Fruit fly (Drosophila melanogaster) whole organism, adult: ENCODE measurements around the gene mRpL51.

Experiments used
- CG11617 ChIP-seq: fragments of 200-800 bp; sonication (Bioruptor generic); optimal IDR thresholded peaks from 2 replicates; lab custom pipeline; 2017; ENCODE audit warnings: mild to moderate bottlenecking, missing biosample characterization, missing genetic modification reagents, missing genetic modification characterization
- CG12768 ChIP-seq: fragments of 200-800 bp; sonication (Bioruptor generic); optimal IDR thresholded peaks from 2 replicates; lab custom pipeline; 2017; ENCODE audit warnings: missing biosample characterization, missing genetic modification characterization, mild to moderate bottlenecking, moderate library complexity, missing genetic modification reagents
- CG14711 ChIP-seq: fragments of 200-800 bp; sonication (Bioruptor generic); optimal IDR thresholded peaks from 2 replicates; lab custom pipeline; 2018; ENCODE audit warnings: missing biosample characterization, mild to moderate bottlenecking, missing genetic modification characterization, moderate library complexity
- CG1620 ChIP-seq: fragments of 200-800 bp; sonication (Bioruptor generic); optimal IDR thresholded peaks from 2 replicates; lab custom pipeline; 2016; ENCODE audit warnings: missing biosample characterization, missing genetic modification characterization
- CG33017 ChIP-seq: fragments of 200-800 bp; sonication (Bioruptor generic); optimal IDR thresholded peaks from 2 replicates; lab custom pipeline; 2018; ENCODE audit warnings: missing biosample characterization, mild to moderate bottlenecking, missing genetic modification characterization, moderate library complexity
- CG5204 ChIP-seq: fragments of 200-800 bp; sonication (Bioruptor generic); optimal IDR thresholded peaks from 2 replicates; lab custom pipeline; 2016; ENCODE audit warnings: missing biosample characterization, missing genetic modification characterization
- CG7045 ChIP-seq: fragments of 200-800 bp; sonication (Bioruptor generic); optimal IDR thresholded peaks from 2 replicates; lab custom pipeline; 2017; ENCODE audit warnings: missing biosample characterization, mild to moderate bottlenecking, missing genetic modification characterization
- CG7101 ChIP-seq: fragments of 200-800 bp; sonication (Bioruptor generic); optimal IDR thresholded peaks from 2 replicates; lab custom pipeline; 2018; ENCODE audit warnings: missing biosample characterization, mild to moderate bottlenecking, missing genetic modification characterization, moderate library complexity
- Clk ChIP-seq: fragments of 200-800 bp; sonication (Bioruptor generic); optimal IDR thresholded peaks from 2 replicates; lab custom pipeline; 2017; ENCODE audit warnings: missing biosample characterization, missing genetic modification characterization
- Crg-1 ChIP-seq: fragments of 200-800 bp; sonication (Bioruptor generic); optimal IDR thresholded peaks from 2 replicates; lab custom pipeline; 2016; ENCODE audit warnings: missing biosample characterization, missing genetic modification characterization
- Hr96 ChIP-seq: fragments of 200-800 bp; sonication (Bioruptor generic); optimal IDR thresholded peaks from 2 replicates; lab custom pipeline; 2016; ENCODE audit warnings: missing biosample characterization, missing genetic modification characterization
- Mnt ChIP-seq: fragments of 200-800 bp; sonication (Bioruptor generic); optimal IDR thresholded peaks from 2 replicates; lab custom pipeline; 2016; ENCODE audit warnings: missing biosample characterization, mild to moderate bottlenecking, missing genetic modification characterization
- bab1 ChIP-seq: fragments of 200-800 bp; sonication (Bioruptor generic); optimal IDR thresholded peaks from 3 replicates; lab custom pipeline; 2019; ENCODE audit warnings: missing biosample characterization, mild to moderate bottlenecking, missing genetic modification characterization, moderate library complexity
- cic ChIP-seq: fragments of 200-800 bp; sonication (Bioruptor generic); optimal IDR thresholded peaks from 2 replicates; lab custom pipeline; 2017; ENCODE audit warnings: missing biosample characterization, mild to moderate bottlenecking, missing genetic modification characterization, moderate library complexity
- cnc ChIP-seq, 2 experiments: fragments of >200 bp; optimal IDR thresholded peaks; 2 replicates each; lab custom pipeline; 2017
- kay ChIP-seq: fragments of 200-800 bp; sonication (Bioruptor generic); peaks from one replicate; lab custom pipeline; 2016; ENCODE audit warnings: missing biosample characterization, missing genetic modification characterization, borderline replicate concordance
- ovo ChIP-seq: fragments of 200-800 bp; sonication (Bioruptor generic); optimal IDR thresholded peaks from 2 replicates; lab custom pipeline; 2016; ENCODE audit warnings: missing biosample characterization, missing genetic modification characterization
- pad ChIP-seq: fragments of 200-800 bp; sonication (Bioruptor generic); optimal IDR thresholded peaks from 3 replicates; lab custom pipeline; 2017; ENCODE audit warnings: missing biosample characterization, missing genetic modification characterization, mild to moderate bottlenecking, moderate library complexity, missing genetic modification reagents
- tj ChIP-seq: fragments of 200-800 bp; sonication (Bioruptor generic); optimal IDR thresholded peaks from 3 replicates; lab custom pipeline; 2017; ENCODE audit warnings: missing biosample characterization, mild to moderate bottlenecking, missing genetic modification characterization, moderate library complexity
- toe ChIP-seq: fragments of 200-800 bp; sonication (Bioruptor generic); optimal IDR thresholded peaks from 2 replicates; lab custom pipeline; 2016; ENCODE audit warnings: missing biosample characterization, missing genetic modification characterization

Gene mRpL51

DNA sequence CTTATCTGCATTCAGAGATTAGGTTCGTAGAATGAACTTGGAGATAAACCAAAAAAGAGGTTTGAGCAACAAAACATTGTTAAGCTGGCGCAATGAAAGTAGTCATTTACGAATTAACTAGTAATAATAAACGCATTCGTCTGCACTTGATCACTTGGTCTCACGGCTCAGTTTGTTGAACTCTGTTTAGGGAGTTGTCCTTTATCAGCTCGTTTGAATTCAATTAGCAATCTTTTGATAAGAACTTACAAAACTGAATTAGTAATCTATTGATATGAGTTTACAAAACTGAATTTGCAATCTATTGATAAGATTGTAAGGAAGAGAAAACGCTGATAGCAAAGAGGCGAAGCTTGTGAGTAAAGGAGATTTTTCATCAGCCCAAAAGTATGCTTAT, 16.9 kb upstream of the mRpL51 start:
- peak; percentile 70 for TF ChIP-seq kay
- no peak for TF ChIP-seq ovo

DNA sequence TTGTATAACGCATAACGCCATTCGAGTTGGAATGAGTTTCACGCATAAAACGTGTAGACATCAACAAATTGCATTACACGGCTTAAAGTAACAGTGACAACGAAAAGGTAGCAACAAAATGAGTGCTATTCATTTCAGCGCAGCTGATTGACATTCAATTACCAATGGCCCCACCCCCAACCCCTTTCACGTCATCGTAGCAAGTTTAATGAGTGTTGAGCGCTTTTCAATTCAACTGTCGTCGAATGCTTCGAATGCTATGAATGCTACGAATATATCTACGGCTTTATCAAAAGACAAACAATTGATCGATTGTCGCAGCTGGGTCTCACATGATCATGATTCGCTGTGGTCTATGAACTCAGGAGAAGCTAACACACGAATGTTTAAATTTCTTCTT, 16.5 kb upstream of the mRpL51 start:
- no peak for TF ChIP-seq kay
- TF ChIP-seq Clk (GFP tag; lab: Kevin White, UChicago) = no peak
- TF ChIP-seq Crg-1 = no peak
- TF ChIP-seq Hr96 (GFP tag; lab: Kevin White, UChicago) = no peak
- TF ChIP-seq CG7101 (tag; lab: Kevin White, UChicago) = no peak
- TF ChIP-seq CG5204 (GFP tag; lab: Kevin White, UChicago) = no peak
- no peak for TF ChIP-seq toe
- no peak for TF ChIP-seq ovo
- TF ChIP-seq CG7045 (GFP tag; lab: Kevin White, UChicago) = no peak
- no peak for TF ChIP-seq tj (GFP tag; lab: Kevin White, UChicago)
- no peak for TF ChIP-seq CG12768 (GFP tag; lab: Kevin White, UChicago)
- no peak for TF ChIP-seq CG11617 (GFP tag; lab: Kevin White, UChicago)
- TF ChIP-seq cnc (optimal IDR thresholded peaks at IDR 0.05; lab: Kevin White, UChicago) = no peak
- no peak for TF ChIP-seq cic (GFP tag; lab: Kevin White, UChicago)

DNA sequence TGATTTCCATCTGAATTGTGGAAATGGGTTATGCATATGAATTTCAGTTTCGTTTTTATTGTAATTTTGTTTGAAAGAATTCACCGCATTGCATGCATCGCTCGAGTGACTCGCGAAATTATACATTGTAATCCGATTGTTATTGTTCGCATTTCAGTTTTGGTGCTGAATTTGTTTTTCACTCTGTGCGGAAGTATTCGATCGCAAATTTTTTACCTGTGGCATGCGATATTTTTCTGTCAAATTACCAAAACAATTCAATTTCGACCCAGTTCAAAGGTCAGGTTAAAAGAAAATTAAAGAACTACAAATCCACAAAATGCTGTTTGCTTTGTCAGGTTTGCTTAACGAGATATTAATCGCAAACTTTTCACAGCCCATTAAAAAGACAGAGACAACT, 15.6 kb upstream of the mRpL51 start:
- TF ChIP-seq CG12768 (GFP tag; lab: Kevin White, UChicago) = no peak
- no peak for TF ChIP-seq CG7045 (GFP tag; lab: Kevin White, UChicago)
- TF ChIP-seq tj (GFP tag; lab: Kevin White, UChicago) = peak; percentile 92

DNA sequence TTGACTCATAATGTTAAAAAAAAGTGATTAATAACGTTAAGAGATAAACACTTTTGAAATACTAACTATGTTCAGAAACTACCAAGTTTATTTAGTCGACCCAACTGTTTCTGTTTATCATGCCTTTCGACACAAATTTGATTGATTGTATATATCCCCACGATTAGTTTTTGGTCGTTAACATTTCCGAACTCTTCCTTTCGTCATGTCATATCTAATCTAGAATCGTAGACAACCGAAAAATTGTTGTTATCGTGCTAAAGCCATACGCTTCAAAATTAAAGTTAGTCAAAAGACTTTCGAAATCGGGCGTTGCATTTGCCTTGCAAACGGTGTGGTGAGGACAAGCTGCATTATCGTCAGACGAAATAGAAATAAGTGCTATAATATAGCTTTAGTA, 13.0 kb upstream of the mRpL51 start:
- TF ChIP-seq ovo (no peak), CG7045 (GFP tag; lab: Kevin White, UChicago) (no peak), CG1620 (GFP tag; lab: Kevin White, UChicago) (no peak), cic (GFP tag; lab: Kevin White, UChicago) (no peak), Crg-1 (no peak), Hr96 (GFP tag; lab: Kevin White, UChicago) (no peak), bab1 (GFP tag; lab: Kevin White, UChicago) (no peak), pad (no peak), toe (no peak), CG5204 (GFP tag; lab: Kevin White, UChicago) (no peak), CG14711 (tag; lab: Kevin White, UChicago) (no peak), kay (no peak), CG33017 (tag; lab: Kevin White, UChicago) (no peak), CG7101 (tag; lab: Kevin White, UChicago) (no peak), tj (GFP tag; lab: Kevin White, UChicago) (no peak), CG12768 (GFP tag; lab: Kevin White, UChicago) (no peak), CG11617 (GFP tag; lab: Kevin White, UChicago) (no peak), Mnt (GFP tag; lab: Kevin White, UChicago) (no peak), Clk (GFP tag; lab: Kevin White, UChicago) (no peak), cnc (optimal IDR thresholded peaks at IDR 0.05; lab: Kevin White, UChicago) (no peak)

DNA sequence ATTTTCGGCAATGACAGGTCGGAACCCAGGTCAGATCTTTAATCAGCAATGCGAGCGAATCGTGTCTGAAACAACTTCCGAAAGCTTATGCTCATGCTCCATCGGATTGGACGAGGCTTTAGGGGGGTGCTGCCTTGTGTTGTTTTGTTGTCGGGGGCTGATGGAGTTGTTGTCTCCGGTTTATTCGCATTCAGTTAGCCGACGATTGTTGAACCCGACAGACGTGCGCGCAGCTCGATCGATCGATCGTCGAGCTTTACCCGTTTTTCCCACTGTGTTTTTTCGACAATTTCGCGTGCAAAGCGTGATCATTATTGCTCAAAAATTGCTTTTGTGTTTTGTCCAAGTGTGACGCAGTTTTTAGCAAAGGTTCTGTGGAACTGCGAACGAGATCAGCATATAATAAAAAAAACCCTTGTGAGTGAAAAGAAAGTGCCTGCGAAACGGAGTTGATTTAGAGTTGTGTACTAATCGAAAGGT, 11.8 kb upstream of the mRpL51 start, which contains the start of gene CG17834:
Gene CG17834 (plus strand): TSS at position 191 of the 480 bp plus-strand sequence.
- TF ChIP-seq CG7101 (tag; lab: Kevin White, UChicago) (no peak), CG14711 (tag; lab: Kevin White, UChicago) (no peak), CG11617 (GFP tag; lab: Kevin White, UChicago) (no peak), Mnt (GFP tag; lab: Kevin White, UChicago) (peak; percentile 9), cic (GFP tag; lab: Kevin White, UChicago) (no peak), Clk (GFP tag; lab: Kevin White, UChicago) (no peak), Hr96 (GFP tag; lab: Kevin White, UChicago) (no peak), tj (GFP tag; lab: Kevin White, UChicago) (peak; percentile 68), toe (no peak), Crg-1 (peak; percentile 35), CG33017 (tag; lab: Kevin White, UChicago) (no peak), CG5204 (GFP tag; lab: Kevin White, UChicago) (no peak), bab1 (GFP tag; lab: Kevin White, UChicago) (no peak), ovo (no peak)

DNA sequence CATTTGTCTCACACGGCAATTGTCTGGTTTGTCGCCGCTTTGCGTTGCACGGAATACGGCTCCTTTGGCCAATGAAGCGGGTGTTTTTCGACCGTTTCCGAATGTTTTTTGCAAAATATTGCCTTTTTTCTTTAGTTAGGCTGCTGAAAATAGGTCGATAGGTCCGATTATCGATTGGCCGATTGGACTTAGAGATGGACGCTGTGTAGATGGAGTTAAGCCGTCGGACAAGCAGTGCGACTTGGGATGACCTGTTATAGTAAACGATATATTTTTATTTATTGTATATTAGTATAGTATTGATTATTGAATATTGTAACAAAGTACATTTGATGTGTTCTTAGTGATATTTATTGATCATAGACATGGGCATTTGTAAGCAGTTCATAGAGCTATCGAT, 11.1 kb upstream of the mRpL51 start, which contains the start of the genes lmgA and lmgB:
Gene lmgA (minus strand): TSS at position 301 of the 400 bp plus-strand sequence.
Gene lmgB (minus strand): TSS at position 301 of the 400 bp plus-strand sequence.
- TF ChIP-seq Mnt (GFP tag; lab: Kevin White, UChicago) (peak; percentile 11), CG12768 (GFP tag; lab: Kevin White, UChicago) (no peak), CG14711 (tag; lab: Kevin White, UChicago) (peak; percentile 28), kay (peak; percentile 73), Hr96 (GFP tag; lab: Kevin White, UChicago) (no peak), CG1620 (GFP tag; lab: Kevin White, UChicago) (no peak), CG7101 (tag; lab: Kevin White, UChicago) (no peak), CG11617 (GFP tag; lab: Kevin White, UChicago) (peak; percentile 21), tj (GFP tag; lab: Kevin White, UChicago) (no peak), bab1 (GFP tag; lab: Kevin White, UChicago) (peak; percentile 8)

DNA sequence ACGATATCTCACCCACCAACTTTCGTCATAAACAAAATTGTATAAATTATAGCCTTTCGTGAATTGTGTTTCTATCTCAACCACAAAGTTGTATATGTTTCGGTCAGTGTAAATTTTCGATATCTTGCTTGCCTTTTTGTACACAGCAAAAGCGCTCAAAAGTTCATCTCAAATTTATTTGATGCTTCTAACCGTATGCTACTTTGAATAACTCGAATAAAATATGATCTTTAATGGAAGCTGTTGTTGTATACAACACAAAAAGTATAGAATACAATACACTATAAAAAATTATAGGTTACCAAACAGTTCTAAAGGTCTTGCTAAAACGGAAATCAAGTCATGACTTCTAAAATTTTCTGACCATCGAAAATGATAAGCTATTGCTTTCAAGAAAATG, 7.8 kb upstream of the mRpL51 start:
- TF ChIP-seq Mnt (GFP tag; lab: Kevin White, UChicago) (no peak), kay (peak; percentile 68), CG5204 (GFP tag; lab: Kevin White, UChicago) (no peak), CG12768 (GFP tag; lab: Kevin White, UChicago) (no peak), tj (GFP tag; lab: Kevin White, UChicago) (no peak), CG7045 (GFP tag; lab: Kevin White, UChicago) (no peak), toe (no peak), Clk (GFP tag; lab: Kevin White, UChicago) (no peak), CG11617 (GFP tag; lab: Kevin White, UChicago) (no peak)
